Worm (Caenorhabditis elegans) whole organism, L4 larva: ENCODE measurements around the gene F28C6.9.

Experiments
- F37D6.2 ChIP-seq: sonication (generic microtip); optimal IDR thresholded peaks from 2 replicates; lab custom pipeline; 2016; ENCODE audit warnings: mild to moderate bottlenecking, missing genetic modification characterization, missing compliant biosample characterization
- F44E2.7 ChIP-seq: fragments of 200-800 bp; sonication (Bioruptor generic); IDR thresholded peaks from 2 replicates; pipeline ENCODE4 v2.1.2; 2022; ENCODE audit warnings: missing genetic modification characterization, missing compliant biosample characterization
- F49E8.2 ChIP-seq: sonication (generic microtip); optimal IDR thresholded peaks from 2 replicates; lab custom pipeline; 2016; ENCODE audit warnings: missing compliant biosample characterization, mild to moderate bottlenecking, missing genetic modification characterization, borderline replicate concordance
- R02D3.7 ChIP-seq: fragments of 150-350 bp; sonication (generic microtip); optimal IDR thresholded peaks from 3 replicates; lab custom pipeline; 2014; ENCODE audit warnings: missing biosample characterization, missing genetic modification characterization
- T26A8.4 ChIP-seq: fragments of 200-800 bp; sonication (Bioruptor generic); IDR thresholded peaks from 2 replicates; pipeline ENCODE4 v1.3.6; 2022; ENCODE audit warnings: missing genetic modification characterization, missing compliant biosample characterization
- ZK337.2 ChIP-seq: fragments of 200-800 bp; sonication (Bioruptor generic); IDR thresholded peaks from 2 replicates; pipeline ENCODE4 v1.3.6; 2022; ENCODE audit warnings: missing genetic modification reagents, missing genetic modification characterization, missing compliant biosample characterization
- aha-1 ChIP-seq: fragments of 150-350 bp; peaks from one replicate; lab custom pipeline; 2014; ENCODE audit warnings: missing biosample characterization, missing genetic modification characterization
- arid-1 ChIP-seq: fragments of 200-800 bp; sonication (Bioruptor generic); conservative IDR thresholded peaks from 2 replicates; pipeline ENCODE4 v1.3.6; 2022; ENCODE audit warnings: missing genetic modification reagents, missing genetic modification characterization, missing compliant biosample characterization
- ces-1 ChIP-seq: fragments of 150-350 bp; sonication (generic microtip); optimal IDR thresholded peaks from 4 replicates; lab custom pipeline; 2014; ENCODE audit warnings: missing biosample characterization, missing genetic modification reagents, missing genetic modification characterization
- cey-2 ChIP-seq: sonication (generic microtip); optimal IDR thresholded peaks from 3 replicates; lab custom pipeline; 2017; ENCODE audit warnings: missing genetic modification characterization, mild to moderate bottlenecking, missing compliant biosample characterization, antibody characterized with exemption, borderline replicate concordance; ENCODE audit not compliant: insufficient read depth
- ctbp-1 ChIP-seq: fragments of 200-800 bp; sonication (Bioruptor generic); IDR thresholded peaks from 2 replicates; pipeline ENCODE4 v1.3.6; 2022; ENCODE audit warnings: missing genetic modification reagents, missing genetic modification characterization, missing compliant biosample characterization
- daf-16 ChIP-seq, 3 experiments: sonication (generic microtip); optimal IDR thresholded peaks; 2 replicates each; lab custom pipeline; 2016 to 2017; ENCODE audit warnings: missing genetic modification characterization in 3 of 3, missing genetic modification reagents in 3 of 3, mild to moderate bottlenecking in 2 of 3, missing compliant biosample characterization in 2 of 3, missing biosample characterization in 1 of 3, moderate library complexity in 1 of 3
- dmd-6 ChIP-seq: fragments of 200-800 bp; sonication (Bioruptor generic); IDR thresholded peaks from 2 replicates; pipeline ENCODE4 v1.3.6; 2022; ENCODE audit warnings: missing genetic modification reagents, missing genetic modification characterization, missing compliant biosample characterization
- dmd-8 ChIP-seq: fragments of 200-800 bp; sonication (Bioruptor generic); IDR thresholded peaks from 2 replicates; pipeline ENCODE4 v1.3.6; 2022; ENCODE audit warnings: missing genetic modification characterization, missing compliant biosample characterization
- egl-27 ChIP-seq: sonication (generic microtip); optimal IDR thresholded peaks from 3 replicates; lab custom pipeline; 2017; ENCODE audit warnings: missing biosample characterization, missing genetic modification reagents, missing genetic modification characterization
- fkh-10 ChIP-seq: fragments of 150-350 bp; optimal IDR thresholded peaks from 2 replicates; lab custom pipeline; 2014; ENCODE audit warnings: missing biosample characterization, missing genetic modification reagents, missing genetic modification characterization
- gei-8 ChIP-seq: fragments of 200-800 bp; sonication (Bioruptor generic); optimal IDR thresholded peaks from 2 replicates; lab custom pipeline; 2018; ENCODE audit warnings: mild to moderate bottlenecking, missing genetic modification characterization, missing compliant biosample characterization
- hlh-11 ChIP-seq: fragments of 200-800 bp; sonication (Bioruptor generic); optimal IDR thresholded peaks from 2 replicates; lab custom pipeline; 2018; ENCODE audit warnings: mild to moderate bottlenecking, missing genetic modification characterization, missing compliant biosample characterization
- hmg-1.1 ChIP-seq: fragments of 200-800 bp; sonication (Bioruptor generic); IDR thresholded peaks from 2 replicates; pipeline ENCODE4 v1.3.6; 2022; ENCODE audit warnings: missing genetic modification reagents, missing genetic modification characterization, missing compliant biosample characterization
- lim-7 ChIP-seq: fragments of 200-800 bp; sonication (Bioruptor generic); IDR thresholded peaks from 2 replicates; pipeline ENCODE4 v1.3.6; 2022; ENCODE audit warnings: missing genetic modification characterization, missing compliant biosample characterization
- lin-29 ChIP-seq: fragments of 200-800 bp; sonication (Bioruptor generic); IDR thresholded peaks from 2 replicates; pipeline ENCODE4 v1.3.6; 2022; ENCODE audit warnings: missing genetic modification reagents, missing genetic modification characterization, missing compliant biosample characterization
- lsy-2 ChIP-seq, 2 experiments: fragments of 150-350 bp in 1 of 2; sonication (generic microtip) in 1 of 2; optimal IDR thresholded peaks; 2 replicates each; lab custom pipeline; 2014 to 2017; ENCODE audit warnings: missing biosample characterization in 2 of 2, missing genetic modification characterization in 2 of 2
- madf-5 ChIP-seq, 2 experiments: fragments of 200-800 bp; sonication (Bioruptor generic); IDR thresholded peaks; 2 replicates each; pipeline ENCODE4 v1.3.6; 2022; ENCODE audit warnings: missing compliant biosample characterization in 2 of 2, missing genetic modification characterization in 2 of 2
- madf-9 ChIP-seq: fragments of 200-800 bp; sonication (Bioruptor generic); conservative IDR thresholded peaks from 2 replicates; pipeline ENCODE4 v1.3.6; 2022; ENCODE audit warnings: missing genetic modification reagents, missing genetic modification characterization, missing compliant biosample characterization
- mdl-1 ChIP-seq, 2 experiments: fragments of 150-350 bp in 1 of 2; sonication (generic microtip) in 1 of 2; optimal IDR thresholded peaks; 2 replicates each; lab custom pipeline; 2014 to 2017; ENCODE audit warnings: missing biosample characterization in 2 of 2, missing genetic modification characterization in 2 of 2
- mdt-29 ChIP-seq: fragments of 200-800 bp; sonication (Bioruptor generic); IDR thresholded peaks from 2 replicates; pipeline ENCODE4 v1.3.6; 2022; ENCODE audit warnings: missing genetic modification reagents, missing genetic modification characterization, missing compliant biosample characterization
- mes-2 ChIP-seq: sonication (generic microtip); optimal IDR thresholded peaks from 2 replicates; lab custom pipeline; 2016; ENCODE audit warnings: missing genotype, mild to moderate bottlenecking, missing genetic modification characterization, missing compliant biosample characterization; ENCODE audit not compliant: poor library complexity, severe bottlenecking
- nhr-11 ChIP-seq: fragments of 150-350 bp; optimal IDR thresholded peaks from 2 replicates; lab custom pipeline; 2014; ENCODE audit warnings: missing biosample characterization, missing genetic modification characterization
- nhr-237 ChIP-seq: sonication (generic microtip); optimal IDR thresholded peaks from 2 replicates; lab custom pipeline; 2017; ENCODE audit warnings: missing biosample characterization, missing genetic modification characterization
- nhr-25 ChIP-seq: sonication (generic microtip); optimal IDR thresholded peaks from 2 replicates; lab custom pipeline; 2017; ENCODE audit warnings: missing genetic modification characterization, mild to moderate bottlenecking, missing compliant biosample characterization, antibody characterized with exemption, moderate library complexity, borderline replicate concordance; ENCODE audit not compliant: insufficient read depth
- nhr-41 ChIP-seq: fragments of 200-800 bp; sonication (Bioruptor generic); IDR thresholded peaks from 2 replicates; pipeline ENCODE4 v1.3.6; 2022; ENCODE audit warnings: missing genetic modification reagents, missing genetic modification characterization, missing compliant biosample characterization
- nhr-48 ChIP-seq: sonication (generic microtip); optimal IDR thresholded peaks from 2 replicates; lab custom pipeline; 2016; ENCODE audit warnings: mild to moderate bottlenecking, missing genetic modification characterization, missing compliant biosample characterization
- nhr-76 ChIP-seq: fragments of 150-350 bp; optimal IDR thresholded peaks from 2 replicates; lab custom pipeline; 2014; ENCODE audit warnings: missing biosample characterization, missing genetic modification characterization
- nhr-77 ChIP-seq: fragments of 150-350 bp; optimal IDR thresholded peaks from 2 replicates; lab custom pipeline; 2014; ENCODE audit warnings: missing biosample characterization, missing genetic modification characterization
- pha-4 ChIP-seq, 2 experiments: fragments of 150-350 bp in 1 of 2; fragments of 200-800 bp in 1 of 2; sonication (Bioruptor generic) in 1 of 2; IDR thresholded peaks in 1 of 2; optimal IDR thresholded peaks in 1 of 2; 2 replicates each; pipeline versions ENCODE4 v1.3.6 to Lab custom; 2014 to 2022; ENCODE audit warnings: missing genetic modification characterization in 2 of 2, missing genetic modification reagents in 2 of 2, missing biosample characterization in 1 of 2, missing compliant biosample characterization in 1 of 2
- rbr-2 ChIP-seq: sonication (generic microtip); optimal IDR thresholded peaks from 2 replicates; lab custom pipeline; 2016; ENCODE audit warnings: missing genotype, missing genetic modification characterization, missing compliant biosample characterization
- tra-1 ChIP-seq: fragments of 200-800 bp; sonication (Bioruptor generic); IDR thresholded peaks from 2 replicates; pipeline ENCODE4 v1.3.6; 2022; ENCODE audit warnings: missing genetic modification reagents, missing genetic modification characterization, missing compliant biosample characterization
- unc-130 ChIP-seq: sonication (generic microtip); optimal IDR thresholded peaks from 2 replicates; lab custom pipeline; 2016; ENCODE audit warnings: missing genetic modification reagents, missing genetic modification characterization, missing compliant biosample characterization
- unc-39 ChIP-seq: sonication (generic microtip); optimal IDR thresholded peaks from 2 replicates; lab custom pipeline; 2017; ENCODE audit warnings: missing biosample characterization, missing genetic modification characterization
- unc-62 ChIP-seq, 3 experiments: fragments of 150-350 bp in 1 of 3; sonication (generic microtip); optimal IDR thresholded peaks in 2 of 3; peaks in 1 of 3; 1 replicate in 1 of 3; 2 replicates in 2 of 3; lab custom pipeline; 2014 to 2017; ENCODE audit warnings: missing biosample characterization in 3 of 3, missing genetic modification characterization in 3 of 3, missing genetic modification reagents in 3 of 3, missing genotype in 1 of 3
- zfp-3 ChIP-seq: fragments of 200-800 bp; sonication (Bioruptor generic); conservative IDR thresholded peaks from 2 replicates; pipeline ENCODE4 v1.3.6; 2022; ENCODE audit warnings: missing genetic modification reagents, missing genetic modification characterization, missing compliant biosample characterization
- zip-11 ChIP-seq: fragments of 200-800 bp; sonication (Bioruptor generic); IDR thresholded peaks from 2 replicates; pipeline ENCODE4 v1.3.6; 2022; ENCODE audit warnings: missing genetic modification characterization, missing compliant biosample characterization
- zip-2 ChIP-seq: fragments of 150-350 bp; optimal IDR thresholded peaks from 2 replicates; lab custom pipeline; 2014; ENCODE audit warnings: missing biosample characterization, missing genetic modification characterization
- ztf-11 ChIP-seq: fragments of 150-350 bp; optimal IDR thresholded peaks from 2 replicates; lab custom pipeline; 2014; ENCODE audit warnings: missing biosample characterization, missing genetic modification characterization

F28C6.9 gene

ce11 chrII:8603567-8604359, 6.2 kb downstream of the F28C6.9 start, which contains the start of gene suf-1 (continued):
- TF ChIP-seq daf-16 (GFP tag; optimal IDR thresholded peaks at IDR 0.05; lab: Kevin White, UChicago) (no peak), daf-16 (tag; optimal IDR thresholded peaks at IDR 0.05; lab: Kevin White, UChicago) (no peak), gei-8 (GFP tag; lab: Kevin White, UChicago) (no peak), hmg-1.1 (GFP tag; lab: Robert Waterston, UW) (no peak), madf-5 (GFP tag; IDR thresholded peaks at IDR 0.05; lab: Robert Waterston, UW) (0 out of 4 replicates have a peak, but pooled peaks of 1 of the 2 experiments have one; percentile 3)

ce11 chrII:8602337-8602944, 7.5 kb downstream of the F28C6.9 start, which contains the start of the genes cpf-1 and rpl-26:
TSS of gene cpf-1 (minus strand) at chrII:8602440.
TSS of gene rpl-26 (plus strand) at chrII:8602785.
- TF ChIP-seq fkh-10 (peak; percentile 24), hlh-11 (tag; lab: Kevin White, UChicago) (peak; percentile 28), daf-16 (GFP tag; optimal IDR thresholded peaks at IDR 0.05; lab: Kevin White, UChicago) (no peak), daf-16 (tag; optimal IDR thresholded peaks at IDR 0.05; lab: Kevin White, UChicago) (no peak), F44E2.7 (no peak), ztf-11 (tag; lab: Kevin White, UChicago) (no peak), nhr-77 (tag; lab: Kevin White, UChicago) (peak; percentile 57), nhr-48 (no peak), unc-39 (no peak), ces-1 (GFP tag; lab: Kevin White, UChicago) (no peak), nhr-76 (tag; lab: Kevin White, UChicago) (no peak), mdl-1 (tag; optimal IDR thresholded peaks at IDR 0.05; lab: Kevin White, UChicago) (no peak), R02D3.7 (tag; lab: Kevin White, UChicago) (no peak), lin-29 (GFP tag; lab: Robert Waterston, UW) (no peak), nhr-11 (tag; lab: Kevin White, UChicago) (peak; percentile 23), aha-1 (tag; lab: Kevin White, UChicago) (peak; percentile 61), mdt-29 (GFP tag; lab: Robert Waterston, UW) (no peak), F49E8.2 (tag; lab: Kevin White, UChicago) (no peak), ctbp-1 (GFP tag; lab: Robert Waterston, UW) (no peak), hmg-1.1 (GFP tag; lab: Robert Waterston, UW) (0 out of 2 replicates have a peak, but pooled peaks have one; percentile 21), nhr-25 (no peak), unc-62 (GFP tag; optimal IDR thresholded peaks at IDR 0.05 in 1 of 2; lab: Kevin White, UChicago) (no peak), unc-62 (tag; optimal IDR thresholded peaks at IDR 0.05; lab: Kevin White, UChicago) (no peak), F37D6.2 (tag; lab: Kevin White, UChicago) (no peak), madf-9 (GFP tag; lab: Robert Waterston, UW) (no peak), T26A8.4 (GFP tag; lab: Robert Waterston, UW) (0 out of 2 replicates have a peak, but pooled peaks have one; percentile 11), lim-7 (GFP tag; lab: Robert Waterston, UW) (no peak), mes-2 (tag; lab: Kevin White, UChicago) (peak; percentile 78), egl-27 (tag; lab: Kevin White, UChicago) (no peak), zip-11 (GFP tag; lab: Robert Waterston, UW) (no peak), pha-4 (GFP tag; IDR thresholded peaks at IDR 0.05; lab: Robert Waterston, UW) (no peak), pha-4 (tag; optimal IDR thresholded peaks at IDR 0.05; lab: Kevin White, UChicago) (no peak), lsy-2 (tag; optimal IDR thresholded peaks at IDR 0.05; lab: Kevin White, UChicago) (peak in 1 of 2 experiments; percentile 89), dmd-8 (no peak), nhr-237 (tag; lab: Kevin White, UChicago) (no peak), tra-1 (no peak), unc-130 (GFP tag; lab: Kevin White, UChicago) (no peak), ZK337.2 (no peak), cey-2 (tag; lab: Kevin White, UChicago) (no peak), rbr-2 (tag; lab: Kevin White, UChicago) (peak; percentile 32), dmd-6 (no peak), arid-1 (no peak), zip-2 (tag; lab: Kevin White, UChicago) (no peak), nhr-41 (GFP tag; lab: Robert Waterston, UW) (no peak), zfp-3 (GFP tag; lab: Robert Waterston, UW) (no peak)
